Worm (Caenorhabditis elegans): Measurements from ENCODE around the gene ZK1248.4.
A peak's percentile ranks its signal among the peaks of the same experiment; 100 is the strongest.

Gene ZK1248.4

ce11 chrII:5827364-5827763 is 9.0 kb downstream of the ZK1248.4 start, which contains the start of gene tbc-2:
tbc-2 (minus strand) TSS chrII:5827443.
- TF ChIP-seq sma-9 (GFP tag; optimal IDR thresholded peaks at IDR 0.05) (no peak), sma-9 (tag; optimal IDR thresholded peaks at IDR 0.05) (no peak), unc-55 (GFP tag; optimal IDR thresholded peaks at IDR 0.05) (no peak), snpc-4 (tag; optimal IDR thresholded peaks at IDR 0.05) (no peak), blmp-1 (tag; optimal IDR thresholded peaks at IDR 0.05; ENCODE audit: insufficient read depth) (peak; percentile 26), sma-3 (GFP tag; optimal IDR thresholded peaks at IDR 0.05) (peak; percentile 8)

ce11 chrII:5828486-5828885 is 10.1 kb downstream of the ZK1248.4 start, which contains the start of gene ZK1248.11:
ZK1248.11 (minus strand) TSS chrII:5828586.
- no peak for TF ChIP-seq ceh-82 (tag; optimal IDR thresholded peaks at IDR 0.05)
- TF ChIP-seq alr-1 (tag; optimal IDR thresholded peaks at IDR 0.05), result no peak
- TF ChIP-seq fos-1 (tag; optimal IDR thresholded peaks at IDR 0.05), result no peak
- no peak for TF ChIP-seq ztf-1 (GFP tag; conservative IDR thresholded peaks at IDR 0.05)
- no peak for TF ChIP-seq nhr-23 (tag; optimal IDR thresholded peaks at IDR 0.05)
- no peak for TF ChIP-seq nhr-21 (tag; optimal IDR thresholded peaks at IDR 0.05)
- TF ChIP-seq ZK546.5 (tag; optimal IDR thresholded peaks at IDR 0.05), result no peak

- no peak for TF ChIP-seq nhr-23 (tag; optimal IDR thresholded peaks at IDR 0.05)
- no peak for TF ChIP-seq nhr-12 (tag; optimal IDR thresholded peaks at IDR 0.05)
- no peak for TF ChIP-seq nhr-25 (tag; optimal IDR thresholded peaks at IDR 0.05)
- TF ChIP-seq unc-55 (GFP tag; optimal IDR thresholded peaks at IDR 0.05), result no peak
- TF ChIP-seq fos-1 (tag; optimal IDR thresholded peaks at IDR 0.05), result peak; percentile 47
Measured at ce11 chrII:5829940-5830424, 11.6 kb downstream of the ZK1248.4 start, which contains the start of gene col-74. col-74 (plus strand) TSS chrII:5830374.

ce11 chrII:5831373-5831772 is 13.0 kb downstream of the ZK1248.4 start:
- TF ChIP-seq egl-27 (tag; optimal IDR thresholded peaks at IDR 0.05), result no peak
- no peak for TF ChIP-seq blmp-1 (tag; optimal IDR thresholded peaks at IDR 0.05; ENCODE audit: insufficient read depth)
- no peak for TF ChIP-seq elt-1 (tag; optimal IDR thresholded peaks at IDR 0.05)
- TF ChIP-seq nhr-21 (tag; optimal IDR thresholded peaks at IDR 0.05), result no peak
- no peak for TF ChIP-seq nhr-25 (tag; optimal IDR thresholded peaks at IDR 0.05)
- TF ChIP-seq C34F6.9 (tag; optimal IDR thresholded peaks at IDR 0.05), result no peak
- no peak for TF ChIP-seq Y55F3AM.14 (GFP tag; optimal IDR thresholded peaks at IDR 0.05)
- TF ChIP-seq F13H6.1 (tag; optimal IDR thresholded peaks at IDR 0.05), result no peak
- TF ChIP-seq ama-1 (optimal IDR thresholded peaks at IDR 0.05), result no peak
- TF ChIP-seq fos-1 (tag; optimal IDR thresholded peaks at IDR 0.05), result no peak
- TF ChIP-seq elt-3 (tag; optimal IDR thresholded peaks at IDR 0.05), result no peak
- TF ChIP-seq zag-1 (tag; optimal IDR thresholded peaks at IDR 0.05), result no peak
- TF ChIP-seq lin-11 (tag; optimal IDR thresholded peaks at IDR 0.05), result no peak
- no peak for TF ChIP-seq ZK546.5 (tag; optimal IDR thresholded peaks at IDR 0.05)
- no peak for TF ChIP-seq sem-4 (tag; optimal IDR thresholded peaks at IDR 0.05)
- no peak for TF ChIP-seq dmd-4 (tag; optimal IDR thresholded peaks at IDR 0.05)
- no peak for TF ChIP-seq lin-13 (GFP tag; optimal IDR thresholded peaks at IDR 0.05)
- TF ChIP-seq peb-1 (tag; optimal IDR thresholded peaks at IDR 0.05), result no peak

ce11 chrII:5833136-5833535 is 14.7 kb downstream of the ZK1248.4 start, which contains the start of gene gtap-1:
gtap-1 (minus strand) TSS chrII:5833236.
- TF ChIP-seq ceh-16 (tag; optimal IDR thresholded peaks at IDR 0.05) (no peak), snpc-4 (tag; optimal IDR thresholded peaks at IDR 0.05) (no peak), nhr-129 (tag; optimal IDR thresholded peaks at IDR 0.05) (no peak)

- TF ChIP-seq unc-39 (tag; optimal IDR thresholded peaks at IDR 0.05) (no peak), ama-1 (optimal IDR thresholded peaks at IDR 0.05) (no peak), blmp-1 (tag; optimal IDR thresholded peaks at IDR 0.05; ENCODE audit: insufficient read depth) (no peak), zag-1 (tag; optimal IDR thresholded peaks at IDR 0.05) (no peak), peb-1 (tag; optimal IDR thresholded peaks at IDR 0.05) (no peak), snpc-4 (tag; optimal IDR thresholded peaks at IDR 0.05) (no peak), lin-13 (GFP tag; optimal IDR thresholded peaks at IDR 0.05) (no peak), C34F6.9 (tag; optimal IDR thresholded peaks at IDR 0.05) (no peak)
Measured at ce11 chrII:5835146-5835545, 16.7 kb downstream of the ZK1248.4 start.
